Worm (Caenorhabditis elegans) whole organism, mixed stage, embryonic: ENCODE data around the gene coa-1.

Source experiments
- blmp-1 ChIP-seq: fragments of 150-350 bp; optimal IDR thresholded peaks from 2 replicates; lab custom pipeline; 2014; ENCODE audit warnings: missing biosample characterization, missing genetic modification characterization
- lsy-2 ChIP-seq: fragments of 150-350 bp; optimal IDR thresholded peaks from 2 replicates; lab custom pipeline; 2014; ENCODE audit warnings: missing biosample characterization, missing genetic modification characterization
- nhr-28 ChIP-seq: fragments of 150-350 bp; optimal IDR thresholded peaks from 2 replicates; lab custom pipeline; 2014; ENCODE audit warnings: missing biosample characterization, missing genetic modification characterization

ce11 chrIV:244278-244677 lies 39.2 kb downstream of the coa-1 start:
- TF ChIP-seq blmp-1 (tag; lab: Kevin White, UChicago) (no peak), nhr-28 (tag; lab: Kevin White, UChicago) (no peak), lsy-2 (tag; lab: Kevin White, UChicago) (no peak)
